Fruit fly (Drosophila melanogaster) whole organism, prepupa: ENCODE data around the gene Lk.

ENCODE experiments used
- CG1621 ChIP-seq: fragments of 200-800 bp; sonication (Bioruptor generic); optimal IDR thresholded peaks from 3 replicates; lab custom pipeline; 2018; ENCODE audit warnings: missing biosample characterization, mild to moderate bottlenecking, missing genetic modification characterization
- CG4318 ChIP-seq: fragments of 200-800 bp; sonication (Bioruptor generic); optimal IDR thresholded peaks from 3 replicates; lab custom pipeline; 2017; ENCODE audit warnings: missing biosample characterization, mild to moderate bottlenecking, missing genetic modification characterization
- CG6276 ChIP-seq: fragments of 200-800 bp; sonication (Bioruptor generic); optimal IDR thresholded peaks from 2 replicates; lab custom pipeline; 2017; ENCODE audit warnings: missing biosample characterization, mild to moderate bottlenecking, missing genetic modification characterization
- CG6854 ChIP-seq: fragments of 200-800 bp; sonication (Bioruptor generic); optimal IDR thresholded peaks from 2 replicates; lab custom pipeline; 2017; ENCODE audit warnings: missing biosample characterization, mild to moderate bottlenecking, missing genetic modification characterization
- CG8119 ChIP-seq: fragments of 200-800 bp; sonication (Bioruptor generic); IDR thresholded peaks from 3 replicates; pipeline ENCODE4 v1.3.6; 2022; ENCODE audit warnings: missing biosample characterization, missing genetic modification characterization
- CG8632 ChIP-seq: fragments of 200-800 bp; sonication (Bioruptor generic); optimal IDR thresholded peaks from 3 replicates; lab custom pipeline; 2016; ENCODE audit warnings: missing biosample characterization, missing genetic modification characterization
- CG9139 ChIP-seq: fragments of 200-800 bp; sonication (Bioruptor generic); optimal IDR thresholded peaks from 3 replicates; lab custom pipeline; 2017; ENCODE audit warnings: missing biosample characterization, mild to moderate bottlenecking, missing genetic modification characterization
- Eip78C ChIP-seq: fragments of 200-800 bp; sonication (Bioruptor generic); peaks from one replicate; lab custom pipeline; 2016; ENCODE audit warnings: missing biosample characterization, missing genetic modification characterization
- Hr38 ChIP-seq: sonication (Bioruptor generic); optimal IDR thresholded peaks from 2 replicates; lab custom pipeline; 2016; ENCODE audit warnings: missing biosample characterization, missing genetic modification characterization
- Hr39 ChIP-seq: fragments of 200-800 bp; sonication (Bioruptor generic); optimal IDR thresholded peaks from 2 replicates; lab custom pipeline; 2016; ENCODE audit warnings: missing biosample characterization, missing genetic modification characterization
- Hr4 ChIP-seq: fragments of 200-800 bp; sonication (Bioruptor generic); optimal IDR thresholded peaks from 3 replicates; lab custom pipeline; 2016; ENCODE audit warnings: missing biosample characterization, missing genetic modification characterization
- Lpt ChIP-seq: fragments of 200-800 bp; sonication (Bioruptor generic); optimal IDR thresholded peaks from 3 replicates; lab custom pipeline; 2016; ENCODE audit warnings: missing biosample characterization, missing genetic modification characterization
- Met ChIP-seq: fragments of 200-800 bp; sonication (Bioruptor generic); optimal IDR thresholded peaks from 3 replicates; lab custom pipeline; 2016; ENCODE audit warnings: missing biosample characterization, missing genetic modification characterization
- Sox102F ChIP-seq: fragments of 200-800 bp; sonication (Bioruptor generic); optimal IDR thresholded peaks from 2 replicates; lab custom pipeline; 2016; ENCODE audit warnings: missing biosample characterization, mild to moderate bottlenecking, missing genetic modification characterization
- Sox15 ChIP-seq: fragments of 200-800 bp; sonication (Bioruptor generic); optimal IDR thresholded peaks from 3 replicates; lab custom pipeline; 2016; ENCODE audit warnings: missing biosample characterization, missing genetic modification characterization
- dsx ChIP-seq: fragments of 200-800 bp; optimal IDR thresholded peaks from 3 replicates; lab custom pipeline; 2019; ENCODE audit warnings: missing biosample characterization, mild to moderate bottlenecking, missing genetic modification characterization, moderate library complexity; ENCODE audit not compliant: poor library complexity, severe bottlenecking
- esn ChIP-seq: fragments of 200-800 bp; sonication (Bioruptor generic); optimal IDR thresholded peaks from 2 replicates; lab custom pipeline; 2016; ENCODE audit warnings: missing biosample characterization, mild to moderate bottlenecking, missing genetic modification characterization, moderate library complexity
- fkh ChIP-seq: fragments of 200-800 bp; sonication (Bioruptor generic); optimal IDR thresholded peaks from 3 replicates; lab custom pipeline; 2017; ENCODE audit warnings: missing biosample characterization, mild to moderate bottlenecking, missing genetic modification characterization, moderate library complexity
- lz ChIP-seq: fragments of 200-800 bp; sonication (Bioruptor generic); optimal IDR thresholded peaks from 3 replicates; lab custom pipeline; 2016; ENCODE audit warnings: missing biosample characterization, missing genetic modification characterization
- salr ChIP-seq, 2 experiments: fragments of 200-800 bp; sonication (Bioruptor generic); optimal IDR thresholded peaks; 3 replicates each; lab custom pipeline; 2016 to 2018; ENCODE audit warnings: missing biosample characterization in 2 of 2, missing genetic modification characterization in 2 of 2, mild to moderate bottlenecking in 1 of 2
- topi ChIP-seq: fragments of 200-800 bp; sonication (Bioruptor generic); optimal IDR thresholded peaks from 3 replicates; lab custom pipeline; 2016; ENCODE audit warnings: missing biosample characterization, missing genetic modification characterization
- vri ChIP-seq: fragments of 200-800 bp; sonication (Bioruptor generic); optimal IDR thresholded peaks from 3 replicates; lab custom pipeline; 2016; ENCODE audit warnings: missing biosample characterization, mild to moderate bottlenecking, missing genetic modification characterization

The Lk gene

DNA sequence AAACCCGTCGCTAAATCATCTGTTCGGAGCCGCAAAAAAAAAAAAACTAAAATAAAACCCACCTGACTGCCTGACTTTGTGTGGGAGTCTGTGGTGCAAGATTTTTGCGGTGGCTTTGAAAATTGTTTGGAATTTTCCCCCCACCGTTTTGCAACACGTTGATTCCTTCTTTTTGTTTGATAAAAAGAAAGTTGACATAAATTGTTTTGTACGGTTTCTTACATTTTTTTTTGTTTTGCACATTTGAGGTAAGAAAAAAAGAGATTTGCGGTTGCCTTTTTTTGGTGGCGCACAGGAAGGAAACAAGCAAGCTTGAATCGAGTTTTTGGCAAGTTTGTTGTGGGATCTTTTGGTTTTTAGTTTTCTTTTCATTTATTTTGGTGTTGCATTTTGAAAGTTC is 44.9 kb downstream of the Lk start (continued):
- TF ChIP-seq esn (GFP tag; lab: Kevin White, UChicago) (no peak), dsx (GFP tag; lab: Kevin White, UChicago) (no peak), topi (GFP tag; lab: Kevin White, UChicago) (no peak), salr (GFP tag; optimal IDR thresholded peaks at IDR 0.05; lab: Kevin White, UChicago) (no peak), fkh (GFP tag; lab: Kevin White, UChicago) (no peak), vri (no peak), Sox15 (GFP tag; lab: Kevin White, UChicago) (no peak), CG1621 (tag; lab: Kevin White, UChicago) (no peak), CG6276 (GFP tag; lab: Kevin White, UChicago) (peak; percentile 57), Sox102F (GFP tag; lab: Kevin White, UChicago) (peak; percentile 15), Lpt (GFP tag; lab: Kevin White, UChicago) (peak; percentile 10), Hr39 (GFP tag; lab: Kevin White, UChicago) (no peak), Met (no peak), CG4318 (GFP tag; lab: Kevin White, UChicago) (no peak), Hr38 (GFP tag; lab: Kevin White, UChicago) (no peak), CG8119 (peak; percentile 75)

- TF ChIP-seq CG8632 (GFP tag; lab: Kevin White, UChicago) (no peak), CG9139 (GFP tag; lab: Kevin White, UChicago) (no peak), Hr4 (no peak), dsx (GFP tag; lab: Kevin White, UChicago) (peak; percentile 72), Sox102F (GFP tag; lab: Kevin White, UChicago) (no peak), Eip78C (peak; percentile 27), lz (no peak), CG6854 (GFP tag; lab: Kevin White, UChicago) (no peak)
Observed at dm6 chr3L:14513286-14513685, 47.3 kb downstream of the Lk start.
